Worm (Caenorhabditis elegans) whole organism, young adult: ENCODE data around the gene W05E10.5.

Experiments used
- B0019.2 ChIP-seq: fragments of 200-800 bp; sonication (Bioruptor generic); conservative IDR thresholded peaks from 2 replicates; pipeline ENCODE4 v1.3.6; 2022; ENCODE audit warnings: missing genetic modification reagents, missing genetic modification characterization, missing compliant biosample characterization
- B0261.1 ChIP-seq: sonication (generic microtip); optimal IDR thresholded peaks from 2 replicates; lab custom pipeline; 2016; ENCODE audit warnings: mild to moderate bottlenecking, missing genetic modification characterization, moderate library complexity, missing compliant biosample characterization
- C06A6.2 ChIP-seq: fragments of 200-800 bp; sonication (Bioruptor generic); conservative IDR thresholded peaks from 2 replicates; pipeline ENCODE4 v1.3.6; 2022; ENCODE audit warnings: missing genetic modification characterization, missing compliant biosample characterization
- F23B12.7 ChIP-seq: sonication (generic microtip); optimal IDR thresholded peaks from 2 replicates; lab custom pipeline; 2017; ENCODE audit warnings: missing genetic modification characterization, mild to moderate bottlenecking, missing compliant biosample characterization, antibody characterized with exemption, moderate library complexity; ENCODE audit not compliant: insufficient read depth
- F33H1.4 ChIP-seq: fragments of 200-800 bp; sonication (Bioruptor generic); IDR thresholded peaks from 2 replicates; pipeline ENCODE4 v1.3.6; 2022; ENCODE audit warnings: missing genetic modification reagents, missing genetic modification characterization, missing compliant biosample characterization
- Y56A3A.18 ChIP-seq: fragments of 200-800 bp; sonication (Bioruptor generic); IDR thresholded peaks from 2 replicates; pipeline ENCODE4 v1.3.6; 2022; ENCODE audit warnings: missing genetic modification reagents, missing genetic modification characterization, missing compliant biosample characterization
- Y67H2A.10 ChIP-seq: fragments of 200-800 bp; sonication (Bioruptor generic); conservative IDR thresholded peaks from 2 replicates; pipeline ENCODE4 v1.3.6; 2022; ENCODE audit warnings: missing genetic modification reagents, missing genetic modification characterization, missing compliant biosample characterization
- Y95B8A.8 ChIP-seq: fragments of 200-800 bp; sonication (Bioruptor generic); IDR thresholded peaks from 2 replicates; pipeline ENCODE4 v1.3.6; 2022; ENCODE audit warnings: missing genetic modification reagents, missing genetic modification characterization, missing compliant biosample characterization
- ama-1 ChIP-seq, 3 experiments: fragments of 150-350 bp in 1 of 3; sonication (generic microtip) in 2 of 3; optimal IDR thresholded peaks; 2 replicates each; lab custom pipeline; 2014 to 2018; ENCODE audit warnings: missing biosample characterization in 2 of 3, missing genetic modification characterization in 2 of 3, missing genetic modification reagents in 2 of 3
- athp-1 ChIP-seq: sonication (generic microtip); optimal IDR thresholded peaks from 2 replicates; lab custom pipeline; 2017; ENCODE audit warnings: mild to moderate bottlenecking, missing genetic modification characterization, missing compliant biosample characterization
- attf-5 ChIP-seq: fragments of 200-800 bp; sonication (Bioruptor generic); optimal IDR thresholded peaks from 2 replicates; lab custom pipeline; 2018; ENCODE audit warnings: mild to moderate bottlenecking, missing genetic modification characterization, missing compliant biosample characterization
- attf-6 ChIP-seq: fragments of 200-800 bp; sonication (Bioruptor generic); IDR thresholded peaks from 2 replicates; pipeline ENCODE4 v1.3.6; 2022; ENCODE audit warnings: missing genetic modification reagents, missing genetic modification characterization, missing compliant biosample characterization
- ceh-27 ChIP-seq: fragments of 200-800 bp; sonication (Bioruptor generic); optimal IDR thresholded peaks from 2 replicates; lab custom pipeline; 2018; ENCODE audit warnings: mild to moderate bottlenecking, missing genetic modification characterization, moderate library complexity, missing compliant biosample characterization
- ceh-91 ChIP-seq: fragments of 200-800 bp; sonication (Bioruptor generic); IDR thresholded peaks from 2 replicates; pipeline ENCODE4 v1.3.6; 2022; ENCODE audit warnings: missing genetic modification reagents, missing genetic modification characterization, missing compliant biosample characterization
- dox-1 ChIP-seq: fragments of 200-800 bp; sonication (Bioruptor generic); IDR thresholded peaks from 2 replicates; pipeline ENCODE4 v1.3.6; 2022; ENCODE audit warnings: missing genetic modification reagents, missing genetic modification characterization, missing compliant biosample characterization
- him-1 ChIP-seq: sonication (generic microtip); optimal IDR thresholded peaks from 2 replicates; lab custom pipeline; 2016; ENCODE audit warnings: missing genotype, missing genetic modification reagents, missing genetic modification characterization, missing compliant biosample characterization
- hlh-12 ChIP-seq: sonication (generic microtip); optimal IDR thresholded peaks from 2 replicates; lab custom pipeline; 2016; ENCODE audit warnings: missing genetic modification characterization, missing compliant biosample characterization
- hmg-1.2 ChIP-seq: fragments of 200-800 bp; sonication (Bioruptor generic); IDR thresholded peaks from 2 replicates; pipeline ENCODE4 v1.3.6; 2022; ENCODE audit warnings: missing genetic modification reagents, missing genetic modification characterization, missing compliant biosample characterization
- lin-40 ChIP-seq: sonication (generic microtip); optimal IDR thresholded peaks from 2 replicates; lab custom pipeline; 2016; ENCODE audit warnings: missing genetic modification characterization, mild to moderate bottlenecking, missing compliant biosample characterization, missing genotype, missing genetic modification reagents
- lsl-1 ChIP-seq: fragments of 200-800 bp; sonication (Bioruptor generic); optimal IDR thresholded peaks from 2 replicates; lab custom pipeline; 2018; ENCODE audit warnings: mild to moderate bottlenecking, missing genetic modification characterization, moderate library complexity, missing compliant biosample characterization
- lsy-27 ChIP-seq: sonication (generic microtip); optimal IDR thresholded peaks from 2 replicates; lab custom pipeline; 2017; ENCODE audit warnings: missing genetic modification characterization, mild to moderate bottlenecking, missing compliant biosample characterization, antibody characterized with exemption, missing genotype, borderline replicate concordance; ENCODE audit not compliant: insufficient read depth
- madf-8 ChIP-seq: fragments of 200-800 bp; sonication (Bioruptor generic); conservative IDR thresholded peaks from 2 replicates; pipeline ENCODE4 v1.3.6; 2022; ENCODE audit warnings: missing genetic modification reagents, missing genetic modification characterization, missing compliant biosample characterization
- mel-28 ChIP-seq: sonication (generic microtip); optimal IDR thresholded peaks from 2 replicates; lab custom pipeline; 2016; ENCODE audit warnings: borderline replicate concordance, mild to moderate bottlenecking, missing genetic modification characterization, missing compliant biosample characterization
- mes-4 ChIP-seq: sonication (generic microtip); optimal IDR thresholded peaks from 2 replicates; lab custom pipeline; 2016; ENCODE audit warnings: missing genotype, missing genetic modification characterization, missing compliant biosample characterization
- nhr-80 ChIP-seq: sonication (generic microtip); optimal IDR thresholded peaks from 2 replicates; lab custom pipeline; 2016; ENCODE audit warnings: missing genetic modification characterization, missing compliant biosample characterization
- nhr-90 ChIP-seq: sonication (generic microtip); optimal IDR thresholded peaks from 2 replicates; lab custom pipeline; 2016; ENCODE audit warnings: missing genotype, mild to moderate bottlenecking, missing genetic modification characterization, missing compliant biosample characterization
- snpc-1.1 ChIP-seq: sonication (generic microtip); optimal IDR thresholded peaks from 2 replicates; lab custom pipeline; 2017; ENCODE audit warnings: missing genetic modification characterization, mild to moderate bottlenecking, missing compliant biosample characterization, antibody characterized with exemption, moderate library complexity, missing genotype, missing genetic modification reagents; ENCODE audit not compliant: insufficient read depth
- snpc-1.3 ChIP-seq: sonication (generic microtip); optimal IDR thresholded peaks from 2 replicates; lab custom pipeline; 2017; ENCODE audit warnings: missing genetic modification characterization, mild to moderate bottlenecking, missing compliant biosample characterization, antibody characterized with exemption, moderate library complexity, missing genotype, missing genetic modification reagents; ENCODE audit not compliant: insufficient read depth
- somi-1 ChIP-seq: fragments of 200-800 bp; sonication (Bioruptor generic); optimal IDR thresholded peaks from 2 replicates; lab custom pipeline; 2018; ENCODE audit warnings: mild to moderate bottlenecking, missing genetic modification characterization, missing compliant biosample characterization
- unc-62 ChIP-seq: fragments of 150-350 bp; optimal IDR thresholded peaks from 2 replicates; lab custom pipeline; 2014; ENCODE audit warnings: missing biosample characterization, missing genetic modification reagents, missing genetic modification characterization
- ztf-18 ChIP-seq: sonication (generic microtip); optimal IDR thresholded peaks from 2 replicates; lab custom pipeline; 2016; ENCODE audit warnings: missing genotype, mild to moderate bottlenecking, missing genetic modification characterization, missing compliant biosample characterization
- ztf-26 ChIP-seq: sonication (generic microtip); optimal IDR thresholded peaks from 2 replicates; lab custom pipeline; 2017; ENCODE audit warnings: missing genetic modification characterization, missing compliant biosample characterization

The W05E10.5 gene

ce11 chrV:11730060-11730459 lies 34.6 kb upstream of the W05E10.5 start, which contains the start of gene rhr-2:
Gene rhr-2 (minus strand): TSS chrV:11730160.
- no peak for TF ChIP-seq mes-4 (tag; lab: Kevin White, UChicago)
- no peak for TF ChIP-seq ztf-26
- no peak for TF ChIP-seq ama-1 (optimal IDR thresholded peaks at IDR 0.05; lab: Kevin White, UChicago)
- no peak for TF ChIP-seq ama-1 (GFP tag; optimal IDR thresholded peaks at IDR 0.05; lab: Kevin White, UChicago)
- no peak for TF ChIP-seq attf-5 (GFP tag; lab: Kevin White, UChicago)
- no peak for TF ChIP-seq hmg-1.2 (GFP tag; lab: Robert Waterston, UW)
- no peak for TF ChIP-seq dox-1
- TF ChIP-seq athp-1 (tag; lab: Kevin White, UChicago): no peak
- no peak for TF ChIP-seq C06A6.2 (GFP tag; lab: Robert Waterston, UW)
- TF ChIP-seq B0261.1: no peak
- TF ChIP-seq lsl-1 (GFP tag; lab: Kevin White, UChicago): no peak
- TF ChIP-seq lsy-27 (tag; lab: Kevin White, UChicago): no peak
- TF ChIP-seq snpc-1.3: no peak
- no peak for TF ChIP-seq snpc-1.1 (tag; lab: Kevin White, UChicago)
- TF ChIP-seq Y95B8A.8 (GFP tag; lab: Robert Waterston, UW): no peak
- no peak for TF ChIP-seq unc-62 (GFP tag; lab: Kevin White, UChicago)
- TF ChIP-seq madf-8 (GFP tag; lab: Robert Waterston, UW): no peak

- TF ChIP-seq Y56A3A.18 (GFP tag; lab: Robert Waterston, UW) (no peak), C06A6.2 (GFP tag; lab: Robert Waterston, UW) (no peak), F23B12.7 (tag; lab: Kevin White, UChicago) (no peak), B0019.2 (no peak), nhr-90 (tag; lab: Kevin White, UChicago) (no peak), him-1 (tag; lab: Kevin White, UChicago) (no peak), ceh-91 (GFP tag; lab: Robert Waterston, UW) (no peak), hlh-12 (tag; lab: Kevin White, UChicago) (no peak), lin-40 (tag; lab: Kevin White, UChicago) (no peak)
Measured at ce11 chrV:11725971-11726370, 30.5 kb upstream of the W05E10.5 start, which contains the start of gene daf-11. Gene daf-11 (minus strand): TSS chrV:11726071.

- TF ChIP-seq mel-28 (tag; lab: Kevin White, UChicago) (no peak), athp-1 (tag; lab: Kevin White, UChicago) (no peak), ztf-18 (no peak), attf-6 (GFP tag; lab: Robert Waterston, UW) (no peak), Y67H2A.10 (GFP tag; lab: Robert Waterston, UW) (no peak), somi-1 (GFP tag; lab: Kevin White, UChicago) (no peak), F33H1.4 (GFP tag; lab: Robert Waterston, UW) (no peak)
Measured at ce11 chrV:11722858-11723257, 27.4 kb upstream of the W05E10.5 start.

ce11 chrV:11716930-11717329 lies 21.4 kb upstream of the W05E10.5 start:
- TF ChIP-seq ceh-27 (GFP tag; lab: Kevin White, UChicago) (no peak), nhr-80 (peak; percentile 59)
- TF ChIP-seq, all 124 proteins: peak for 1
